Worm (Caenorhabditis elegans) whole organism, L4/young adult: ENCODE measurements around the gene F48G7.4.

Source experiments
- W03F9.2 ChIP-seq: fragments of 150-350 bp; optimal IDR thresholded peaks from 2 replicates; lab custom pipeline; 2014; ENCODE audit warnings: missing biosample characterization, missing genetic modification characterization
- dao-5 ChIP-seq: sonication (generic microtip); optimal IDR thresholded peaks from 2 replicates; lab custom pipeline; 2016; ENCODE audit warnings: missing genotype, missing genetic modification characterization, moderate library complexity, missing compliant biosample characterization
- him-1 ChIP-seq: sonication (generic microtip); optimal IDR thresholded peaks from 2 replicates; lab custom pipeline; 2016; ENCODE audit warnings: missing genotype, missing genetic modification reagents, missing genetic modification characterization, missing compliant biosample characterization

DNA sequence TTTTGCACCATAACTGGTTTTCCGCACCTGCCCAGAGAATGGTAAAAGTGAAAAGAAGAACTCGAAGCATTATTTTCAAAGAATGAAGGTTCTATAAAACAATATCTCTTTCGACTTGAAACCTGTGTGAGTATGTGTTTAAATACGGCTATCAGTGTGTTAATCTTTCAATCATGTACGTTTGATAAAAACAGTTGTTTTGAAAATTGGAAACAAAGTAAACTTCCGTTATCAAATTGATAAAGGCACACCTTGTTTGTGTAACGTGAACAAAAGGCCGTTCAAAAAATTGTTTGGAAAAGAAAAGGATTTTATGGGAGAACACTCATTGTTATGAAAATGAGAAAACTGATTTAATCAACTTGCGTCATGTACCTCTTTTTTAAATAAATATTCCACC is 7.1 kb downstream of the F48G7.4 start, which contains the start of gene F48G7.7:
- TF ChIP-seq dao-5 (tag; lab: Kevin White, UChicago) (no peak), him-1 (tag; lab: Kevin White, UChicago) (no peak), W03F9.2 (no peak)
